Worm (Caenorhabditis elegans) whole organism, young adult: ENCODE measurements around the gene str-190.

ENCODE experiments used
- F33H1.4 ChIP-seq: fragments of 200-800 bp; sonication (Bioruptor generic); IDR thresholded peaks from 2 replicates; pipeline ENCODE4 v1.3.6; 2022; ENCODE audit warnings: missing genetic modification reagents, missing genetic modification characterization, missing compliant biosample characterization
- K12H6.12 ChIP-seq: fragments of 200-800 bp; sonication (Bioruptor generic); optimal IDR thresholded peaks from 2 replicates; lab custom pipeline; 2018; ENCODE audit warnings: mild to moderate bottlenecking, missing genetic modification characterization, missing compliant biosample characterization
- ama-1 ChIP-seq, 3 experiments: fragments of 150-350 bp in 1 of 3; sonication (generic microtip) in 2 of 3; optimal IDR thresholded peaks; 2 replicates each; lab custom pipeline; 2014 to 2018; ENCODE audit warnings: missing biosample characterization in 2 of 3, missing genetic modification characterization in 2 of 3, missing genetic modification reagents in 2 of 3
- bed-2 ChIP-seq: fragments of 200-800 bp; sonication (Bioruptor generic); IDR thresholded peaks from 2 replicates; pipeline ENCODE4 v1.3.6; 2022; ENCODE audit warnings: missing genetic modification reagents, missing genetic modification characterization, missing compliant biosample characterization
- ccch-3 ChIP-seq: fragments of 200-800 bp; sonication (Bioruptor generic); optimal IDR thresholded peaks from 2 replicates; lab custom pipeline; 2018; ENCODE audit warnings: mild to moderate bottlenecking, missing genetic modification characterization, missing compliant biosample characterization
- lin-26 ChIP-seq: fragments of 200-800 bp; sonication (Bioruptor generic); IDR thresholded peaks from 2 replicates; pipeline ENCODE4 v1.3.6; 2022; ENCODE audit warnings: missing genetic modification reagents, missing genetic modification characterization, missing compliant biosample characterization
- pha-4 ChIP-seq: fragments of 150-350 bp; sonication (generic microtip); optimal IDR thresholded peaks from 2 replicates; lab custom pipeline; 2014; ENCODE audit warnings: missing biosample characterization, missing genetic modification reagents, missing genetic modification characterization
- snpc-3.4 ChIP-seq: sonication (generic microtip); optimal IDR thresholded peaks from 2 replicates; lab custom pipeline; 2017; ENCODE audit warnings: missing genetic modification characterization, mild to moderate bottlenecking, missing compliant biosample characterization, antibody characterized with exemption, moderate library complexity, missing genotype, missing genetic modification reagents
- snpc-4 ChIP-seq, 5 experiments: fragments of 150-350 bp in 1 of 5; sonication (generic microtip) in 4 of 5; optimal IDR thresholded peaks; 2 replicates each; lab custom pipeline; 2014 to 2018; ENCODE audit warnings: missing genetic modification characterization in 5 of 5, missing biosample characterization in 3 of 5, antibody characterized with exemption in 2 of 5, mild to moderate bottlenecking in 2 of 5, missing compliant biosample characterization in 2 of 5, missing genotype in 2 of 5, moderate library complexity in 2 of 5, missing genetic modification reagents in 1 of 5
- unc-62 ChIP-seq: fragments of 150-350 bp; optimal IDR thresholded peaks from 2 replicates; lab custom pipeline; 2014; ENCODE audit warnings: missing biosample characterization, missing genetic modification reagents, missing genetic modification characterization
- zim-3 ChIP-seq: sonication (generic microtip); optimal IDR thresholded peaks from 2 replicates; lab custom pipeline; 2017; ENCODE audit warnings: mild to moderate bottlenecking, missing genetic modification characterization, moderate library complexity, missing compliant biosample characterization
- ztf-26 ChIP-seq: sonication (generic microtip); optimal IDR thresholded peaks from 2 replicates; lab custom pipeline; 2017; ENCODE audit warnings: missing genetic modification characterization, missing compliant biosample characterization

- TF ChIP-seq snpc-4 (GFP tag; optimal IDR thresholded peaks at IDR 0.05; lab: Kevin White, UChicago) (no peak), snpc-4 (tag; optimal IDR thresholded peaks at IDR 0.05; lab: Kevin White, UChicago) (no peak), pha-4 (tag; lab: Kevin White, UChicago) (no peak), ama-1 (optimal IDR thresholded peaks at IDR 0.05; lab: Kevin White, UChicago) (no peak), ama-1 (GFP tag; optimal IDR thresholded peaks at IDR 0.05; lab: Kevin White, UChicago) (no peak), F33H1.4 (no peak), bed-2 (GFP tag; lab: Robert Waterston, UW) (no peak), ccch-3 (GFP tag; lab: Kevin White, UChicago) (no peak), snpc-3.4 (tag; lab: Kevin White, UChicago) (no peak), K12H6.12 (no peak), zim-3 (tag; lab: Kevin White, UChicago) (no peak), ztf-26 (tag; lab: Kevin White, UChicago) (no peak), lin-26 (no peak), unc-62 (GFP tag; lab: Kevin White, UChicago) (no peak)
Observed at ce11 chrV:7437538-7437937, 40.8 kb downstream of the str-190 start, which contains the start of gene F25E5.9.
